Worm (Caenorhabditis elegans): ENCODE data around the gene flad-1.

The flad-1 gene

DNA sequence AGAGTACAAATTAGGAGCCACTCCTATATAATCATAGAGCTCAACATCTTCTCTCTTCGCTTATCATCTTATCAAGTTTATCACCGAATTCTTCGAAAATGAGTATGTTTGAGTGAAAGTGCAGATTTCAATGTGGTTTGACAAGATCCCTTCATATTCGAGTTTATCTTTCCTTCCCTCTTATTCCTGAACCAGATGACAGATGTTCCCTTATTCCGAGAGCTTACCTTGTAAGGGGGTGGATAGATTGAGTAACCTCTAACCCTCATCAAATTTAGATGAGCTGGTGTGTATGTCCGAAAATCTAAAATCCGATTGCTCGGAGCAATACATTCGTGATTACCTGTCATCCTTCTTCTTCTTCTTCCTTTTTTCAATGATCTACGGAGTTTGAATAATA lies 4.7 kb downstream of the flad-1 start:
- TF ChIP-seq snpc-1.1 (tag; optimal IDR thresholded peaks at IDR 0.05; ENCODE audit: insufficient read depth) (no peak), nhr-179 (tag; optimal IDR thresholded peaks at IDR 0.05) (no peak), repo-1 (tag; optimal IDR thresholded peaks at IDR 0.05) (no peak), bed-2 (GFP tag; IDR thresholded peaks at IDR 0.05) (no peak), egrh-3 (GFP tag; IDR thresholded peaks at IDR 0.05) (no peak), mxl-1 (tag; optimal IDR thresholded peaks at IDR 0.05) (no peak)

DNA sequence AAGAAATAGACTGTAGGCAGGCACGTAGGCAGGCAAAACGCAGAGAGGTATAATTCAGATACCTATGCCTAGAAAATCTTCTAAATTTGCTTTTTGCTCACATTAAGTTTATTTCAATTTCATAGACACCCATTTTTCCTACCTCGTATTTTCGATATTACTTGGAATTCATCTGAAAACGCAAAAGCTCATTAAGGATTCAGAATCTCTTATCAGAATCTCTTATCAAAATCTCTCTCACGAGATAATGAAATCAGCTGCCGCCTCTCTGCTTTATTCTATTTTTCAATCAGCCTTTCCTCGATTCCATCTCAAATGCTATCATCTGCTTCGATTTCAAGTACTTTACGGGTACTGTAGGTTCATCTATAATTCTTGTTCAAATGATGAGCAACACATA lies 7.9 kb downstream of the flad-1 start:
- TF ChIP-seq efl-1 (GFP tag; optimal IDR thresholded peaks at IDR 0.05) (no peak), athp-1 (tag; optimal IDR thresholded peaks at IDR 0.05) (no peak), mes-4 (tag; optimal IDR thresholded peaks at IDR 0.05) (no peak)

DNA sequence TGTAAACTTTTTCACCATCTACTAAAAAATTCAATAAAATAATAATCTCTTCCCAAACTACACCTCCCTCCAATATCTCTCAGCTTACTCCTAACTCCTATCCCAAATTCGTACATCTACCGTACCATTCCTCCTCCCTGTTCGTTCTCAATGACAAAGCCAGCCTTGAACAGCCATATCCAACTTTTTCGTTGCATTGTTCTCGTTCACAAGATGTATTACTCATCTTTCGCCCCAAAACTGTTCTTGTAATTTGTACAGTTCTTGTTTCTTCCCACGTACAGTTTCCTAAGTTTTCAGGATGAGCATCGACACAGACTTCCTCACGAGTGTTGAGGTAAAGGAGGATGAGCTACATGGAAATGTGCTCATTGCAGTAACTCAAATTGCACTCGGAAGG lies 10.9 kb downstream of the flad-1 start, which contains the start of gene egl-43:
Gene egl-43 (plus strand): TSS at position 301 of the 400 bp plus-strand sequence.
- TF ChIP-seq ztf-28 (GFP tag; IDR thresholded peaks at IDR 0.05): no peak
- no peak for TF ChIP-seq F23B12.7 (tag; optimal IDR thresholded peaks at IDR 0.05; ENCODE audit: insufficient read depth)
- no peak for TF ChIP-seq let-526 (GFP tag; IDR thresholded peaks at IDR 0.05)
- TF ChIP-seq pha-4 (tag; optimal IDR thresholded peaks at IDR 0.05): no peak
- no peak for TF ChIP-seq K11D2.4 (GFP tag; IDR thresholded peaks at IDR 0.05)
- no peak for TF ChIP-seq Y95B8A.8 (GFP tag; IDR thresholded peaks at IDR 0.05)
- no peak for TF ChIP-seq T26A5.8 (tag; optimal IDR thresholded peaks at IDR 0.05)
- TF ChIP-seq lin-54 (GFP tag; optimal IDR thresholded peaks at IDR 0.05): no peak
- TF ChIP-seq K12H6.12 (tag; optimal IDR thresholded peaks at IDR 0.05): no peak
- no peak for TF ChIP-seq aptf-3 (GFP tag; IDR thresholded peaks at IDR 0.05)
- no peak for TF ChIP-seq rpc-1 (optimal IDR thresholded peaks at IDR 0.05)
- no peak for TF ChIP-seq rpc-1 (tag; optimal IDR thresholded peaks at IDR 0.05)
- TF ChIP-seq F39B2.1 (GFP tag; IDR thresholded peaks at IDR 0.05): no peak
- no peak for TF ChIP-seq F33H1.4 (GFP tag; IDR thresholded peaks at IDR 0.05)
- TF ChIP-seq tbx-9 (tag; optimal IDR thresholded peaks at IDR 0.05; ENCODE audit: borderline replicate concordance): no peak

DNA sequence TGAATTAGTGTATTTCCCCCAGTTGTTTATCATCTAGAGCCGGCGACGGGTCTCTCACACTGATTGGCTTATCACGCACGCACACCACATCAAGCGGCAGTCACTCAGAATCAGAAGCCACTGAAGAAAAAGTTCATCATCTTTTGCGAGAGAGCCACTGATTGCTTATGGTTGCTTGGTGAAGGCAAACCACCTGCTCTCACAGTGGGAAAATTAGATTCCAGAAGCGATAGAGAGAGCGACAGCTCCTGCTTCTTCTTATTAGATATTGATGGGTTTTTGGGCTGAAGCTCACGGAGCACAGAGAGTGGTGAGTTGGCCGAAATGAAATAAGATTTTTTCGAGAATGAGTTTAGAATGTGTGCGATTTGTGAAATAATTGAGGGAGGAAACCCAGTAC lies 12.2 kb downstream of the flad-1 start:
- TF ChIP-seq attf-5 (GFP tag; optimal IDR thresholded peaks at IDR 0.05): no peak
- no peak for TF ChIP-seq Y53G8AR.9 (GFP tag; conservative IDR thresholded peaks at IDR 0.05)
- no peak for TF ChIP-seq F55B11.4 (tag; optimal IDR thresholded peaks at IDR 0.05; ENCODE audit: borderline replicate concordance, insufficient read depth)
- TF ChIP-seq ama-1 (optimal IDR thresholded peaks at IDR 0.05): no peak
- no peak for TF ChIP-seq ama-1 (GFP tag; optimal IDR thresholded peaks at IDR 0.05)
- no peak for TF ChIP-seq sptf-2 (GFP tag; optimal IDR thresholded peaks at IDR 0.05)
- TF ChIP-seq B0261.1 (tag; optimal IDR thresholded peaks at IDR 0.05): no peak
- no peak for TF ChIP-seq lin-40 (tag; optimal IDR thresholded peaks at IDR 0.05)
- no peak for TF ChIP-seq Y67H2A.10 (GFP tag; conservative IDR thresholded peaks at IDR 0.05)
- TF ChIP-seq aptf-2 (GFP tag; conservative IDR thresholded peaks at IDR 0.05): no peak
- no peak for TF ChIP-seq xnd-1 (tag; optimal IDR thresholded peaks at IDR 0.05)

DNA sequence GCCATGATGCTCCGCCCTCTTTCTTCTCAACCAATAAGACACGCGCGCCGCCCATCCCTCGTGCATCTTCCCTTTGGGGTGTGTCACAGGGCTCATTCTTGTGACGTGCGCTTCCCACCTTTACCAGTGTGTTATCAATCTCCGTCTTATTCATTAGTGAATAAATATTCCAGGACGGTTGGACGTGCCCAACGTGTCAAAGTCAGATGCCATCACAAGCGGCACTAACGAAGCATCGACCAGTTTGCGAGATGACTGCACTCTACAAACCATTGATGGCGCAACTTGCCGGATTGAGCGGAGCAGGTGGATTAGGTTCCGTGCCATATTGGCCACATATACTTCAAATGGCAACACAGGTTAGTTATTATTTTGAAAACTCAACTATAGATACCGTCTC lies 16.2 kb downstream of the flad-1 start:
- TF ChIP-seq zfh-2 (GFP tag; conservative IDR thresholded peaks at IDR 0.05): 0 out of 2 replicates have a peak, but pooled peaks have one; percentile 20
- TF ChIP-seq attf-3 (GFP tag; conservative IDR thresholded peaks at IDR 0.05): no peak
- no peak for TF ChIP-seq ceh-27 (GFP tag; optimal IDR thresholded peaks at IDR 0.05)
- TF ChIP-seq pbrm-1 (GFP tag; IDR thresholded peaks at IDR 0.05): no peak
